Fruit fly (Drosophila melanogaster): ENCODE results near the gene Tengl2.

dm6 chr2L:2194305-2194828 is 44.8 kb downstream of the Tengl2 start:
- TF ChIP-seq fru (GFP tag; optimal IDR thresholded peaks at IDR 0.05) (no peak), Hnf4 (GFP tag; optimal IDR thresholded peaks at IDR 0.05) (no peak), dsf (GFP tag; optimal IDR thresholded peaks at IDR 0.05; ENCODE audit: borderline replicate concordance) (no peak), br (GFP tag; optimal IDR thresholded peaks at IDR 0.05) (no peak), sage (GFP tag; optimal IDR thresholded peaks at IDR 0.05) (peak; percentile 4), psq (GFP tag; optimal IDR thresholded peaks at IDR 0.05) (no peak), Dif (GFP tag; optimal IDR thresholded peaks at IDR 0.05; ENCODE audit: partially characterized antibody) (peak; percentile 67), pan (optimal IDR thresholded peaks at IDR 0.05) (no peak), Abd-B (GFP tag; optimal IDR thresholded peaks at IDR 0.05) (no peak), ey (GFP tag; optimal IDR thresholded peaks at IDR 0.05) (no peak), woc (GFP tag; optimal IDR thresholded peaks at IDR 0.05) (no peak)

All from whole organism, wandering third instar larva.